Fruit fly (Drosophila melanogaster) whole organism, prepupa: ENCODE data around the gene CG7329.

ENCODE experiments used
- CG10631 ChIP-seq: fragments of 200-800 bp; sonication (Bioruptor generic); optimal IDR thresholded peaks from 2 replicates; lab custom pipeline; 2016; ENCODE audit warnings: missing biosample characterization, missing genetic modification characterization
- CG10669 ChIP-seq: fragments of 200-800 bp; sonication (Bioruptor generic); optimal IDR thresholded peaks from 3 replicates; lab custom pipeline; 2018; ENCODE audit warnings: missing biosample characterization, mild to moderate bottlenecking, missing genetic modification characterization, moderate library complexity
- CG11762 ChIP-seq: fragments of 200-800 bp; sonication (Bioruptor generic); optimal IDR thresholded peaks from 3 replicates; lab custom pipeline; 2016; ENCODE audit warnings: missing biosample characterization, missing genetic modification characterization; ENCODE audit not compliant: insufficient read depth
- CG11902 ChIP-seq: fragments of 200-800 bp; sonication (Bioruptor generic); optimal IDR thresholded peaks from 3 replicates; lab custom pipeline; 2016; ENCODE audit warnings: missing biosample characterization, missing genetic modification characterization
- CG15336 ChIP-seq: fragments of 200-800 bp; sonication (Bioruptor generic); IDR thresholded peaks from 2 replicates; pipeline ENCODE4 v1.3.6; 2022; ENCODE audit warnings: missing biosample characterization, missing genetic modification characterization
- CG1621 ChIP-seq: fragments of 200-800 bp; sonication (Bioruptor generic); optimal IDR thresholded peaks from 3 replicates; lab custom pipeline; 2018; ENCODE audit warnings: missing biosample characterization, mild to moderate bottlenecking, missing genetic modification characterization
- CG16779 ChIP-seq: fragments of 200-800 bp; sonication (Bioruptor generic); optimal IDR thresholded peaks from 3 replicates; lab custom pipeline; 2017; ENCODE audit warnings: missing biosample characterization, mild to moderate bottlenecking, missing genetic modification characterization
- CG3032 ChIP-seq: fragments of 200-800 bp; optimal IDR thresholded peaks from 2 replicates; lab custom pipeline; 2019; ENCODE audit warnings: missing biosample characterization, mild to moderate bottlenecking, missing genetic modification characterization, moderate library complexity
- CG31627 ChIP-seq: fragments of 200-800 bp; sonication (Bioruptor generic); optimal IDR thresholded peaks from 3 replicates; lab custom pipeline; 2016; ENCODE audit warnings: missing biosample characterization, missing genetic modification characterization
- CG34406 ChIP-seq: fragments of 200-800 bp; sonication (Bioruptor generic); optimal IDR thresholded peaks from 3 replicates; lab custom pipeline; 2016; ENCODE audit warnings: missing biosample characterization, missing genetic modification characterization
- CG3919 ChIP-seq: fragments of 200-800 bp; sonication (Bioruptor generic); optimal IDR thresholded peaks from 3 replicates; lab custom pipeline; 2016; ENCODE audit warnings: missing biosample characterization, missing genetic modification characterization
- CG4318 ChIP-seq: fragments of 200-800 bp; sonication (Bioruptor generic); optimal IDR thresholded peaks from 3 replicates; lab custom pipeline; 2017; ENCODE audit warnings: missing biosample characterization, mild to moderate bottlenecking, missing genetic modification characterization
- CG6276 ChIP-seq: fragments of 200-800 bp; sonication (Bioruptor generic); optimal IDR thresholded peaks from 2 replicates; lab custom pipeline; 2017; ENCODE audit warnings: missing biosample characterization, mild to moderate bottlenecking, missing genetic modification characterization
- CG6808 ChIP-seq: fragments of 200-800 bp; sonication (Bioruptor generic); optimal IDR thresholded peaks from 3 replicates; lab custom pipeline; 2017; ENCODE audit warnings: missing biosample characterization, missing genetic modification characterization, mild to moderate bottlenecking, moderate library complexity, missing genetic modification reagents
- CG7368 ChIP-seq: fragments of 200-800 bp; sonication (Bioruptor generic); optimal IDR thresholded peaks from 3 replicates; lab custom pipeline; 2016; ENCODE audit warnings: missing biosample characterization, missing genetic modification characterization
- CG8119 ChIP-seq: fragments of 200-800 bp; sonication (Bioruptor generic); IDR thresholded peaks from 3 replicates; pipeline ENCODE4 v1.3.6; 2022; ENCODE audit warnings: missing biosample characterization, missing genetic modification characterization
- CG8319 ChIP-seq: fragments of 200-800 bp; sonication (Bioruptor generic); optimal IDR thresholded peaks from 3 replicates; lab custom pipeline; 2016; ENCODE audit warnings: missing biosample characterization, missing genetic modification characterization
- CG8632 ChIP-seq: fragments of 200-800 bp; sonication (Bioruptor generic); optimal IDR thresholded peaks from 3 replicates; lab custom pipeline; 2016; ENCODE audit warnings: missing biosample characterization, missing genetic modification characterization
- CG9139 ChIP-seq: fragments of 200-800 bp; sonication (Bioruptor generic); optimal IDR thresholded peaks from 3 replicates; lab custom pipeline; 2017; ENCODE audit warnings: missing biosample characterization, mild to moderate bottlenecking, missing genetic modification characterization
- Eip75B ChIP-seq: fragments of 200-800 bp; sonication (Bioruptor generic); optimal IDR thresholded peaks from 3 replicates; lab custom pipeline; 2016; ENCODE audit warnings: missing biosample characterization, missing genetic modification characterization
- Eip78C ChIP-seq: fragments of 200-800 bp; sonication (Bioruptor generic); peaks from one replicate; lab custom pipeline; 2016; ENCODE audit warnings: missing biosample characterization, missing genetic modification characterization
- Eip93F ChIP-seq: fragments of 200-800 bp; sonication (Bioruptor generic); optimal IDR thresholded peaks from 2 replicates; lab custom pipeline; 2016; ENCODE audit warnings: missing biosample characterization, mild to moderate bottlenecking, missing genetic modification characterization
- Ets21C ChIP-seq: fragments of 200-800 bp; sonication (Bioruptor generic); optimal IDR thresholded peaks from 3 replicates; lab custom pipeline; 2016; ENCODE audit warnings: missing biosample characterization, missing genetic modification characterization
- Ets96B ChIP-seq: fragments of 200-800 bp; optimal IDR thresholded peaks from 2 replicates; lab custom pipeline; 2019; ENCODE audit warnings: missing biosample characterization, mild to moderate bottlenecking, missing genetic modification characterization, moderate library complexity
- Gug ChIP-seq: fragments of 200-800 bp; sonication (Bioruptor generic); IDR thresholded peaks from 2 replicates; pipeline ENCODE4 v1.3.6; 2022; ENCODE audit warnings: missing biosample characterization, missing genetic modification characterization
- Hr38 ChIP-seq: sonication (Bioruptor generic); optimal IDR thresholded peaks from 2 replicates; lab custom pipeline; 2016; ENCODE audit warnings: missing biosample characterization, missing genetic modification characterization
- Hr39 ChIP-seq: fragments of 200-800 bp; sonication (Bioruptor generic); optimal IDR thresholded peaks from 2 replicates; lab custom pipeline; 2016; ENCODE audit warnings: missing biosample characterization, missing genetic modification characterization
- Hr4 ChIP-seq: fragments of 200-800 bp; sonication (Bioruptor generic); optimal IDR thresholded peaks from 3 replicates; lab custom pipeline; 2016; ENCODE audit warnings: missing biosample characterization, missing genetic modification characterization
- Lpt ChIP-seq: fragments of 200-800 bp; sonication (Bioruptor generic); optimal IDR thresholded peaks from 3 replicates; lab custom pipeline; 2016; ENCODE audit warnings: missing biosample characterization, missing genetic modification characterization
- Met ChIP-seq: fragments of 200-800 bp; sonication (Bioruptor generic); optimal IDR thresholded peaks from 3 replicates; lab custom pipeline; 2016; ENCODE audit warnings: missing biosample characterization, missing genetic modification characterization
- OdsH ChIP-seq: fragments of 200-800 bp; sonication (Bioruptor generic); optimal IDR thresholded peaks from 3 replicates; lab custom pipeline; 2016; ENCODE audit warnings: missing biosample characterization, missing genetic modification characterization
- Smox ChIP-seq: fragments of 200-800 bp; sonication (Bioruptor generic); optimal IDR thresholded peaks from 3 replicates; lab custom pipeline; 2016; ENCODE audit warnings: missing biosample characterization, missing genetic modification characterization
- Sox102F ChIP-seq: fragments of 200-800 bp; sonication (Bioruptor generic); optimal IDR thresholded peaks from 2 replicates; lab custom pipeline; 2016; ENCODE audit warnings: missing biosample characterization, mild to moderate bottlenecking, missing genetic modification characterization
- Sox15 ChIP-seq: fragments of 200-800 bp; sonication (Bioruptor generic); optimal IDR thresholded peaks from 3 replicates; lab custom pipeline; 2016; ENCODE audit warnings: missing biosample characterization, missing genetic modification characterization
- achi ChIP-seq: fragments of 200-800 bp; sonication (Bioruptor generic); optimal IDR thresholded peaks from 3 replicates; lab custom pipeline; 2016; ENCODE audit warnings: missing biosample characterization, missing genetic modification characterization
- acj6 ChIP-seq: fragments of 200-800 bp; sonication (Bioruptor generic); optimal IDR thresholded peaks from 3 replicates; lab custom pipeline; 2016; ENCODE audit warnings: missing biosample characterization, missing genetic modification characterization
- cyc ChIP-seq: fragments of 200-800 bp; sonication (Bioruptor generic); optimal IDR thresholded peaks from 3 replicates; lab custom pipeline; 2016; ENCODE audit warnings: missing biosample characterization, missing genetic modification characterization
- eg ChIP-seq: fragments of 200-800 bp; sonication (Bioruptor generic); IDR thresholded peaks from 3 replicates; pipeline ENCODE4 v1.3.6; 2022; ENCODE audit warnings: missing biosample characterization, missing genetic modification characterization
- esn ChIP-seq: fragments of 200-800 bp; sonication (Bioruptor generic); optimal IDR thresholded peaks from 2 replicates; lab custom pipeline; 2016; ENCODE audit warnings: missing biosample characterization, mild to moderate bottlenecking, missing genetic modification characterization, moderate library complexity
- fkh ChIP-seq: fragments of 200-800 bp; sonication (Bioruptor generic); optimal IDR thresholded peaks from 3 replicates; lab custom pipeline; 2017; ENCODE audit warnings: missing biosample characterization, mild to moderate bottlenecking, missing genetic modification characterization, moderate library complexity
- net ChIP-seq: fragments of 200-800 bp; sonication (Bioruptor generic); optimal IDR thresholded peaks from 3 replicates; lab custom pipeline; 2016; ENCODE audit warnings: missing biosample characterization, missing genetic modification characterization
- pdm3 ChIP-seq: fragments of 200-800 bp; sonication (Bioruptor generic); optimal IDR thresholded peaks from 3 replicates; lab custom pipeline; 2016; ENCODE audit warnings: missing biosample characterization, missing genetic modification characterization
- salr ChIP-seq, 2 experiments: fragments of 200-800 bp; sonication (Bioruptor generic); optimal IDR thresholded peaks; 3 replicates each; lab custom pipeline; 2016 to 2018; ENCODE audit warnings: missing biosample characterization in 2 of 2, missing genetic modification characterization in 2 of 2, mild to moderate bottlenecking in 1 of 2
- ss ChIP-seq, 2 experiments: fragments of 200-800 bp; sonication (Bioruptor generic); optimal IDR thresholded peaks; 2 replicates in 1 of 2; 3 replicates in 1 of 2; lab custom pipeline; 2017 to 2018; ENCODE audit warnings: mild to moderate bottlenecking in 2 of 2, missing biosample characterization in 2 of 2, missing genetic modification characterization in 2 of 2, moderate library complexity in 1 of 2
- svp ChIP-seq: fragments of 200-800 bp; sonication (Bioruptor generic); peaks from one replicate; lab custom pipeline; 2016; ENCODE audit warnings: missing biosample characterization, missing genetic modification characterization
- topi ChIP-seq: fragments of 200-800 bp; sonication (Bioruptor generic); optimal IDR thresholded peaks from 3 replicates; lab custom pipeline; 2016; ENCODE audit warnings: missing biosample characterization, missing genetic modification characterization
- vri ChIP-seq: fragments of 200-800 bp; sonication (Bioruptor generic); optimal IDR thresholded peaks from 3 replicates; lab custom pipeline; 2016; ENCODE audit warnings: missing biosample characterization, mild to moderate bottlenecking, missing genetic modification characterization

Gene CG7329

dm6 chr2L:10632702-10633101 is 5.6 kb downstream of the CG7329 start (continued):
- TF ChIP-seq esn (GFP tag; lab: Kevin White, UChicago) (no peak), svp (GFP tag; lab: Kevin White, UChicago) (peak; percentile 54), fkh (no peak), Ets21C (GFP tag; lab: Kevin White, UChicago) (no peak), vri (no peak), Hr4 (GFP tag; lab: Kevin White, UChicago) (no peak), achi (GFP tag; lab: Kevin White, UChicago) (peak; percentile 27), Smox (GFP tag; lab: Kevin White, UChicago) (peak; percentile 22)
- TF ChIP-seq, all 60 proteins: peak for 31

DNA sequence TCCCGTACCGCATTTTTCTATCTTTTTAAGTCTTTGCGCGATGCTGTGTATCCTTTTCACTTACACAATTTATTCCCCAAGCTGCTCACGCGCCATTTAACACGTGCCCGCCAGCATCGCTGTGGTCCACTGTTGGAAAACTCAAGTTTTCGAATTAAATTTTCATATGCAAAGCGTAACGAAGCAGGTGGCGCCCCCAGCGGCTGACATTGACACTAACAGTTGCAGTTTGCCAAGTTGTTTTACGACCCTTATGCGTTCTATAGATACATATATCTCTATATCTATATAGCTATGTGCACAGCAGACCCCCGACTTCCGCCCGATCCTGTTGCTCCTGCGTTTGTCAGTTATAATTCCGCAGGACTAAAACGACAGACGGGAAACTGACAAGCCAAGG is 12.3 kb downstream of the CG7329 start:
- TF ChIP-seq cyc (GFP tag; lab: Kevin White, UChicago) (no peak), pdm3 (GFP tag; lab: Kevin White, UChicago) (no peak)
- TF ChIP-seq, all 60 proteins: peak for 0

DNA sequence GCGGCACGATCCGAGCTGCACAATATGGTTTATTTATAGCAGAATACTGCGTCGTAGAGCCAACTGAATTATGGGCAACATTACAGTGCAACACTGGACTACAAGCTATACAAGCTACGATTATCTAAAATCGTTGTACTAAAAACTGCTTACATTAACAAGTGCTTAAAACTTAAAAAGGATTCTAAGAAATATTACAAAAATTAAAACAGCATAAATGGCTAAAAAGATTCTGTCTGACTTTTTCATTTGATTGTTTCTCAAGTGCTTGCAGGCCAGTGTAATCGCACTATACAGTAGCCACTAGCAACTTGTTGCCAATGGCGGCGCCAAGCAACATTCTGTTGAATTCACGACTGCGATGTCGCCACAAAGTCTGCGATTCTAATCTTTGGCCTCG is 21.5 kb downstream of the CG7329 start:
- TF ChIP-seq CG31627 (GFP tag; lab: Kevin White, UChicago) (peak; percentile 43), pdm3 (GFP tag; lab: Kevin White, UChicago) (peak; percentile 88), OdsH (GFP tag; lab: Kevin White, UChicago) (peak; percentile 89), CG3919 (GFP tag; lab: Kevin White, UChicago) (peak; percentile 90), eg (peak; percentile 96), Sox102F (GFP tag; lab: Kevin White, UChicago) (peak; percentile 16), CG6808 (GFP tag; lab: Kevin White, UChicago) (peak; percentile 85), Eip78C (GFP tag; lab: Kevin White, UChicago) (peak; percentile 96), CG8632 (GFP tag; lab: Kevin White, UChicago) (peak; percentile 66), CG6276 (peak; percentile 84), CG4318 (GFP tag; lab: Kevin White, UChicago) (peak; percentile 72), Ets21C (GFP tag; lab: Kevin White, UChicago) (peak; percentile 19), CG8119 (GFP tag; lab: Robert Waterston, UW) (peak; percentile 94), cyc (GFP tag; lab: Kevin White, UChicago) (peak; percentile 44), ss (GFP tag; optimal IDR thresholded peaks at IDR 0.05; lab: Kevin White, UChicago) (peak; percentile 79 to 85), Eip75B (GFP tag; lab: Kevin White, UChicago) (peak; percentile 84), Lpt (peak; percentile 88), CG11762 (GFP tag; lab: Kevin White, UChicago) (peak; percentile 77), Sox15 (peak; percentile 56), Hr4 (GFP tag; lab: Kevin White, UChicago) (peak; percentile 86), CG3032 (tag; lab: Kevin White, UChicago) (peak; percentile 89), salr (GFP tag; optimal IDR thresholded peaks at IDR 0.05; lab: Kevin White, UChicago) (peak; percentile 79 to 86), CG16779 (tag; lab: Kevin White, UChicago) (peak; percentile 52), CG10669 (GFP tag; lab: Kevin White, UChicago) (peak; percentile 91), vri (peak; percentile 8), CG1621 (tag; lab: Kevin White, UChicago) (peak; percentile 87), CG8319 (GFP tag; lab: Kevin White, UChicago) (peak; percentile 60), CG34406 (GFP tag; lab: Kevin White, UChicago) (peak; percentile 71), CG9139 (peak; percentile 79), esn (GFP tag; lab: Kevin White, UChicago) (no peak), Gug (GFP tag; lab: Robert Waterston, UW) (peak; percentile 94), Hr39 (peak; percentile 53), Ets96B (tag; lab: Kevin White, UChicago) (peak; percentile 93), Hr38 (GFP tag; lab: Kevin White, UChicago) (no peak), acj6 (GFP tag; lab: Kevin White, UChicago) (peak; percentile 86), Met (peak; percentile 57), Eip93F (no peak), net (GFP tag; lab: Kevin White, UChicago) (peak; percentile 86), CG7368 (GFP tag; lab: Kevin White, UChicago) (peak; percentile 76), CG10631 (GFP tag; lab: Kevin White, UChicago) (peak; percentile 90), CG15336 (GFP tag; lab: Robert Waterston, UW) (peak; percentile 97), fkh (no peak), CG11902 (GFP tag; lab: Kevin White, UChicago) (peak; percentile 31), topi (GFP tag; lab: Kevin White, UChicago) (peak; percentile 64)
